Fruit fly (Drosophila melanogaster) whole organism, embryonic: ENCODE results near the gene da.
A peak's percentile ranks its signal among the peaks of the same experiment; 100 is the strongest.

Experiments
- Abd-B ChIP-seq: fragments of 200-800 bp; sonication (Bioruptor generic); optimal IDR thresholded peaks from 2 replicates; lab custom pipeline; 2018; ENCODE audit warnings: missing biosample characterization, mild to moderate bottlenecking, missing genetic modification characterization, moderate library complexity
- Atf6 ChIP-seq: fragments of 200-800 bp; sonication (Bioruptor generic); IDR thresholded peaks from 2 replicates; pipeline ENCODE4 v1.3.6; 2022; ENCODE audit warnings: missing biosample characterization, missing genetic modification characterization
- Bgb ChIP-seq: fragments of 200-800 bp; sonication (Bioruptor generic); IDR thresholded peaks from 2 replicates; pipeline ENCODE4 v1.3.6; 2022; ENCODE audit warnings: missing biosample characterization, missing genetic modification characterization; ENCODE audit not compliant: partially characterized antibody
- CG10979 ChIP-seq: fragments of 200-800 bp; sonication (Bioruptor generic); optimal IDR thresholded peaks from 2 replicates; lab custom pipeline; 2018; ENCODE audit warnings: missing biosample characterization, mild to moderate bottlenecking, missing genetic modification characterization, moderate library complexity
- CG12659 ChIP-seq: fragments of 200-800 bp; sonication (Bioruptor generic); optimal IDR thresholded peaks from 3 replicates; lab custom pipeline; 2017; ENCODE audit warnings: mild to moderate bottlenecking, missing biosample characterization, missing genetic modification reagents, missing genetic modification characterization
- CG15479 ChIP-seq: fragments of 200-800 bp; sonication (Bioruptor generic); optimal IDR thresholded peaks from 3 replicates; lab custom pipeline; 2019; ENCODE audit warnings: missing biosample characterization, mild to moderate bottlenecking, missing genetic modification characterization, moderate library complexity
- CG15514 ChIP-seq: fragments of 200-800 bp; sonication (Bioruptor generic); optimal IDR thresholded peaks from 3 replicates; lab custom pipeline; 2017; ENCODE audit warnings: missing biosample characterization, missing genetic modification characterization, mild to moderate bottlenecking, moderate library complexity, missing genetic modification reagents
- CG15601 ChIP-seq: fragments of 200-800 bp; sonication (Bioruptor generic); optimal IDR thresholded peaks from 3 replicates; lab custom pipeline; 2019; ENCODE audit warnings: missing biosample characterization, mild to moderate bottlenecking, missing genetic modification characterization, moderate library complexity
- CG18476 ChIP-seq: fragments of 200-800 bp; sonication (Bioruptor generic); optimal IDR thresholded peaks from 2 replicates; lab custom pipeline; 2016; ENCODE audit warnings: missing biosample characterization, mild to moderate bottlenecking, missing genetic modification characterization
- CG3163 ChIP-seq: fragments of 200-800 bp; sonication (Bioruptor generic); optimal IDR thresholded peaks from 3 replicates; lab custom pipeline; 2016; ENCODE audit warnings: missing biosample characterization, missing genetic modification characterization
- CG34224 ChIP-seq: fragments of 200-800 bp; sonication (Bioruptor generic); IDR thresholded peaks from 3 replicates; pipeline ENCODE4 v1.3.6; 2022; ENCODE audit warnings: missing biosample characterization, missing genetic modification characterization; ENCODE audit not compliant: partially characterized antibody
- CG34376 ChIP-seq: fragments of 200-800 bp; sonication (Bioruptor generic); optimal IDR thresholded peaks from 2 replicates; lab custom pipeline; 2018; ENCODE audit warnings: missing biosample characterization, mild to moderate bottlenecking, missing genetic modification characterization
- CG34422 ChIP-seq: fragments of 200-800 bp; sonication (Bioruptor generic); IDR thresholded peaks from 3 replicates; pipeline ENCODE4 v1.3.6; 2022; ENCODE audit warnings: missing biosample characterization, missing genetic modification characterization
- CG3726 ChIP-seq: fragments of 200-800 bp; sonication (Bioruptor generic); IDR thresholded peaks from 3 replicates; pipeline ENCODE4, ENCODE4 v1.3.6; 2022; ENCODE audit warnings: missing biosample characterization, missing genetic modification characterization
- CG4730 ChIP-seq: fragments of 200-800 bp; sonication (Bioruptor generic); IDR thresholded peaks from 2 replicates; pipeline ENCODE4 v1.3.6; 2022; ENCODE audit warnings: missing biosample characterization, missing genetic modification characterization
- CG6765 ChIP-seq: fragments of 200-800 bp; sonication (Bioruptor generic); optimal IDR thresholded peaks from 3 replicates; lab custom pipeline; 2017; ENCODE audit warnings: missing biosample characterization, mild to moderate bottlenecking, missing genetic modification characterization
- CG7372 ChIP-seq: fragments of 200-800 bp; sonication (Bioruptor generic); IDR thresholded peaks from 2 replicates; pipeline ENCODE4 v1.3.6; 2022; ENCODE audit warnings: missing biosample characterization, missing genetic modification characterization
- CG9727 ChIP-seq: fragments of 200-800 bp; sonication (Bioruptor generic); optimal IDR thresholded peaks from 3 replicates; lab custom pipeline; 2017; ENCODE audit warnings: missing biosample characterization, mild to moderate bottlenecking, missing genetic modification characterization
- CoRest ChIP-seq: fragments of 200-800 bp; sonication (Bioruptor generic); optimal IDR thresholded peaks from 3 replicates; lab custom pipeline; 2018; ENCODE audit warnings: missing biosample characterization, mild to moderate bottlenecking, missing genetic modification characterization, moderate library complexity
- D19A ChIP-seq: fragments of 200-800 bp; optimal IDR thresholded peaks from 3 replicates; lab custom pipeline; 2019; ENCODE audit warnings: missing biosample characterization, mild to moderate bottlenecking, missing genetic modification characterization, moderate library complexity
- Dek ChIP-seq: fragments of 200-800 bp; sonication (Bioruptor generic); optimal IDR thresholded peaks from 3 replicates; lab custom pipeline; 2019; ENCODE audit warnings: missing biosample characterization, mild to moderate bottlenecking, missing genetic modification characterization, moderate library complexity
- Fer3 ChIP-seq: fragments of 200-800 bp; sonication (Bioruptor generic); optimal IDR thresholded peaks from 2 replicates; lab custom pipeline; 2018; ENCODE audit warnings: missing biosample characterization, mild to moderate bottlenecking, missing genetic modification characterization, moderate library complexity
- H2.0 ChIP-seq: fragments of 200-800 bp; sonication (Bioruptor generic); IDR thresholded peaks from 2 replicates; pipeline ENCODE4 v1.3.6; 2022; ENCODE audit warnings: missing biosample characterization, missing genetic modification characterization
- HmgZ ChIP-seq: fragments of 200-800 bp; sonication (Bioruptor generic); optimal IDR thresholded peaks from 2 replicates; lab custom pipeline; 2018; ENCODE audit warnings: missing biosample characterization, mild to moderate bottlenecking, missing genetic modification characterization
- Hsf ChIP-seq: fragments of 200-800 bp; sonication (Bioruptor generic); optimal IDR thresholded peaks from 3 replicates; lab custom pipeline; 2016; ENCODE audit warnings: missing biosample characterization, missing genetic modification characterization
- Mad ChIP-seq: fragments of 200-800 bp; sonication (Bioruptor generic); optimal IDR thresholded peaks from 2 replicates; lab custom pipeline; 2016; ENCODE audit warnings: missing biosample characterization, missing genetic modification characterization
- NfI ChIP-seq: fragments of 200-800 bp; sonication (Bioruptor generic); optimal IDR thresholded peaks from 3 replicates; lab custom pipeline; 2018; ENCODE audit warnings: missing biosample characterization, mild to moderate bottlenecking, missing genetic modification characterization, moderate library complexity
- Scr ChIP-seq: fragments of 200-800 bp; sonication (Bioruptor generic); IDR thresholded peaks from 2 replicates; pipeline ENCODE4 v1.3.6; 2022; ENCODE audit warnings: missing biosample characterization, missing genetic modification characterization; ENCODE audit not compliant: partially characterized antibody
- Xrp1 ChIP-seq: fragments of 200-800 bp; sonication (Bioruptor generic); IDR thresholded peaks from 2 replicates; pipeline ENCODE4 v1.3.6; 2022; ENCODE audit warnings: missing biosample characterization, missing genetic modification characterization
- al ChIP-seq: fragments of 200-800 bp; sonication (Bioruptor generic); IDR thresholded peaks from 2 replicates; pipeline ENCODE4 v1.3.6; 2022; ENCODE audit warnings: missing biosample characterization, missing genetic modification characterization
- ase ChIP-seq: fragments of 200-800 bp; sonication (Bioruptor generic); IDR thresholded peaks from 3 replicates; pipeline ENCODE4 v1.3.6; 2022; ENCODE audit warnings: missing biosample characterization, missing genetic modification characterization
- bsh ChIP-seq, 2 experiments: fragments of 200-800 bp; sonication (Bioruptor generic); optimal IDR thresholded peaks; 2 replicates each; lab custom pipeline; 2017 to 2018; ENCODE audit warnings: mild to moderate bottlenecking in 2 of 2, missing biosample characterization in 2 of 2, missing genetic modification characterization in 2 of 2, moderate library complexity in 1 of 2
- chn ChIP-seq: fragments of 200-800 bp; sonication (Bioruptor generic); optimal IDR thresholded peaks from 2 replicates; lab custom pipeline; 2016; ENCODE audit warnings: missing biosample characterization, missing genetic modification characterization
- dmrt11E ChIP-seq: fragments of 200-800 bp; sonication (Bioruptor generic); optimal IDR thresholded peaks from 3 replicates; lab custom pipeline; 2018; ENCODE audit warnings: missing biosample characterization, mild to moderate bottlenecking, missing genetic modification characterization, moderate library complexity
- dmrt99B ChIP-seq: fragments of 200-800 bp; sonication (Bioruptor generic); optimal IDR thresholded peaks from 2 replicates; lab custom pipeline; 2018; ENCODE audit warnings: missing biosample characterization, mild to moderate bottlenecking, missing genetic modification characterization, moderate library complexity
- en ChIP-seq: fragments of 200-800 bp; sonication (Bioruptor generic); optimal IDR thresholded peaks from 2 replicates; lab custom pipeline; 2016; ENCODE audit warnings: missing biosample characterization, missing genetic modification characterization
- gcm2 ChIP-seq: fragments of 200-800 bp; sonication (Bioruptor generic); optimal IDR thresholded peaks from 2 replicates; lab custom pipeline; 2016; ENCODE audit warnings: missing biosample characterization, missing genetic modification characterization
- hkb ChIP-seq, 2 experiments: fragments of 200-800 bp in 1 of 2; fragments of >200 bp in 1 of 2; sonication (Bioruptor generic) in 1 of 2; IDR thresholded peaks in 1 of 2; optimal IDR thresholded peaks in 1 of 2; 2 replicates each; pipeline versions ENCODE4 v1.3.6 to Lab custom; 2017 to 2022; ENCODE audit warnings: missing biosample characterization in 1 of 2, missing genetic modification characterization in 1 of 2
- lbe ChIP-seq: fragments of 200-800 bp; sonication (Bioruptor generic); optimal IDR thresholded peaks from 2 replicates; lab custom pipeline; 2016; ENCODE audit warnings: missing biosample characterization, mild to moderate bottlenecking, missing genetic modification characterization
- mam ChIP-seq: fragments of 200-800 bp; sonication (Bioruptor generic); optimal IDR thresholded peaks from 3 replicates; lab custom pipeline; 2016; ENCODE audit warnings: missing biosample characterization, missing genetic modification characterization
- nmo ChIP-seq: fragments of 200-800 bp; sonication (Bioruptor generic); optimal IDR thresholded peaks from 2 replicates; lab custom pipeline; 2018; ENCODE audit warnings: missing biosample characterization, mild to moderate bottlenecking, missing genetic modification characterization, moderate library complexity
- onecut ChIP-seq: fragments of 200-800 bp; sonication (Bioruptor generic); IDR thresholded peaks from 2 replicates; pipeline ENCODE4 v1.3.6; 2022; ENCODE audit warnings: missing biosample characterization, missing genetic modification characterization
- phol ChIP-seq: fragments of 200-800 bp; sonication (Bioruptor generic); optimal IDR thresholded peaks from 3 replicates; lab custom pipeline; 2018; ENCODE audit warnings: missing biosample characterization, mild to moderate bottlenecking, missing genetic modification characterization, moderate library complexity
- pros ChIP-seq: fragments of 200-800 bp; sonication (Bioruptor generic); optimal IDR thresholded peaks from 3 replicates; lab custom pipeline; 2019; ENCODE audit warnings: missing biosample characterization, mild to moderate bottlenecking, missing genetic modification characterization, moderate library complexity
- stwl ChIP-seq: fragments of 200-800 bp; sonication (Bioruptor generic); optimal IDR thresholded peaks from 3 replicates; lab custom pipeline; 2018; ENCODE audit warnings: missing biosample characterization, mild to moderate bottlenecking, missing genetic modification characterization, moderate library complexity
- trem ChIP-seq: fragments of 200-800 bp; optimal IDR thresholded peaks from 3 replicates; lab custom pipeline; 2019; ENCODE audit warnings: missing biosample characterization, mild to moderate bottlenecking, missing genetic modification characterization, moderate library complexity
- yki ChIP-seq: fragments of >200 bp; optimal IDR thresholded peaks from 3 replicates; lab custom pipeline; 2018
- zen2 ChIP-seq: fragments of 200-800 bp; sonication (Bioruptor generic); IDR thresholded peaks from 3 replicates; pipeline ENCODE4 v1.3.6; 2022; ENCODE audit warnings: missing biosample characterization, missing genetic modification characterization; ENCODE audit not compliant: partially characterized antibody
- zfh1 ChIP-seq: fragments of 200-800 bp; sonication (Bioruptor generic); IDR thresholded peaks from 3 replicates; pipeline ENCODE4 v1.3.6; 2022; ENCODE audit warnings: missing biosample characterization, missing genetic modification characterization

Gene da

dm6 chr2L:10428528-10428927 is 40.6 kb downstream of the da start, which contains the start of gene CG5188 (continued):
- TF ChIP-seq CG18476 (GFP tag; lab: Kevin White, UChicago) = no peak
- TF ChIP-seq trem = peak; percentile 55
- peak; percentile 44 for TF ChIP-seq mam
- TF ChIP-seq CG34376 (GFP tag; lab: Kevin White, UChicago) = peak; percentile 42
- peak; percentile 50 for TF ChIP-seq CG12659
- peak; percentile 16; the same call in 1 of the 2 replicates for TF ChIP-seq Bgb
- peak; percentile 63; the same call in 2 of the 3 replicates for TF ChIP-seq CG34422 (GFP tag; lab: Robert Waterston, UW)
- peak; percentile 51 for TF ChIP-seq CoRest (tag; lab: Kevin White, UChicago)
- no peak for TF ChIP-seq hkb (optimal IDR thresholded peaks at IDR 0.05; lab: Kevin White, UChicago)
- TF ChIP-seq hkb (GFP tag; IDR thresholded peaks at IDR 0.05; lab: Robert Waterston, UW) = peak; percentile 61; the same call in 1 of the 2 replicates
- TF ChIP-seq gcm2 (GFP tag; lab: Kevin White, UChicago) = no peak
- peak; percentile 40 for TF ChIP-seq HmgZ
- peak; percentile 42 for TF ChIP-seq dmrt11E (tag; lab: Kevin White, UChicago)
- no peak for TF ChIP-seq CG4730 (GFP tag; lab: Robert Waterston, UW)
- TF ChIP-seq Mad (GFP tag; lab: Kevin White, UChicago) = no peak
- TF ChIP-seq NfI (GFP tag; lab: Kevin White, UChicago) = peak; percentile 47
- peak; percentile 52 for TF ChIP-seq CG10979
- peak; percentile 37; the same call in 1 of the 3 replicates for TF ChIP-seq zfh1 (GFP tag; lab: Robert Waterston, UW)
- TF ChIP-seq Abd-B (GFP tag; lab: Kevin White, UChicago) = no peak
- TF ChIP-seq phol = peak; percentile 55
- TF ChIP-seq Dek = peak; percentile 54
- TF ChIP-seq CG6765 (GFP tag; lab: Kevin White, UChicago) = no peak
- peak; percentile 44 for TF ChIP-seq CG15514
- TF ChIP-seq CG3163 = no peak
- no peak for TF ChIP-seq D19A
- TF ChIP-seq lbe (GFP tag; lab: Kevin White, UChicago) = peak; percentile 14
- TF ChIP-seq yki (lab: Kevin White, UChicago) = no peak
- peak; percentile 31 for TF ChIP-seq CG15601 (tag; lab: Kevin White, UChicago)
- peak; percentile 57 for TF ChIP-seq nmo (GFP tag; lab: Kevin White, UChicago)
- TF ChIP-seq chn (GFP tag; lab: Kevin White, UChicago) = peak; percentile 17
- no peak for TF ChIP-seq CG7372 (GFP tag; lab: Robert Waterston, UW)
- TF ChIP-seq Fer3 (tag; lab: Kevin White, UChicago) = peak; percentile 53
- TF ChIP-seq dmrt99B = no peak
- 0 out of 3 replicates have a peak, but pooled peaks have one; percentile 35 for TF ChIP-seq CG3726 (GFP tag; lab: Robert Waterston, UW)
- peak; percentile 41; the same call in 1 of the 2 replicates for TF ChIP-seq Atf6
- TF ChIP-seq CG9727 (GFP tag; lab: Kevin White, UChicago) = peak; percentile 16
- TF ChIP-seq en = no peak
- peak in 1 of 2 experiments; percentile 48 for TF ChIP-seq bsh (GFP tag; optimal IDR thresholded peaks at IDR 0.05; lab: Kevin White, UChicago)
- TF ChIP-seq Xrp1 (GFP tag; lab: Robert Waterston, UW) = peak; percentile 62; the same call in 1 of the 2 replicates
- TF ChIP-seq pros (GFP tag; lab: Kevin White, UChicago) = no peak
- TF ChIP-seq Hsf (GFP tag; lab: Kevin White, UChicago) = peak; percentile 27
- TF ChIP-seq stwl (tag; lab: Kevin White, UChicago) = peak; percentile 90
- peak; percentile 47; the same call in 1 of the 2 replicates for TF ChIP-seq Scr (GFP tag; lab: Robert Waterston, UW)
- no peak for TF ChIP-seq onecut (GFP tag; lab: Robert Waterston, UW)
- 0 out of 2 replicates have a peak, but pooled peaks have one; percentile 31 for TF ChIP-seq al (GFP tag; lab: Robert Waterston, UW)
- TF ChIP-seq zen2 = peak; percentile 11; the same call in 2 of the 3 replicates
- TF ChIP-seq CG34224 = 0 out of 3 replicates have a peak, but pooled peaks have one; percentile 39
- TF ChIP-seq H2.0 = peak; percentile 45
- TF ChIP-seq CG15479 (GFP tag; lab: Kevin White, UChicago) = no peak
- TF ChIP-seq ase (GFP tag; lab: Robert Waterston, UW) = no peak
